Worm (Caenorhabditis elegans): ENCODE data around the gene fbxa-45.

DNA sequence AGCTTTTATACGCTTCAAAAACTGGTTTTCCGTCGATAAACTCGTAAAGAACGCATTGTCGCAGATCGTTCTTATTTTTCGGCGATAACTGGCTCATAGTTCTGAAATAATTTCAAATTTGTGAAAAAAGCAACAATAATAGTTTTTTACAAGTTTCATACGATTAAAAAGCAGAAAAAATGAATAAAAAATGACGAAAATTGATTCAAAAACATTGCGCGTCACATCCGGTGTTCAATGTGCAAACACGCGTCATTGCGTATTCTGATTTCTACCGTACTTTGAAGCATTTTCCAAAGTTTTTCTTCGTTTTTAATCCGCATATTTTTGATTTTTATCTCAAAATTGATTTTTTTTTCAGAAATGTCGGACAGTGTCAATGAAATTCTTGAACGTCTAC, 19.1 kb upstream of the fbxa-45 start, which contains the start of the genes fbxa-206 and Y102A5C.2:
- TF ChIP-seq unc-62 (GFP tag; optimal IDR thresholded peaks at IDR 0.05) (no peak), aptf-3 (GFP tag; IDR thresholded peaks at IDR 0.05) (no peak), Y79H2A.3 (GFP tag; conservative IDR thresholded peaks at IDR 0.05) (no peak), ceh-58 (GFP tag; IDR thresholded peaks at IDR 0.05) (no peak), F22D6.2 (tag; optimal IDR thresholded peaks at IDR 0.05) (no peak), egl-18 (GFP tag; IDR thresholded peaks at IDR 0.05) (no peak), pha-4 (tag; optimal IDR thresholded peaks at IDR 0.05) (no peak), nfyb-1 (GFP tag; IDR thresholded peaks at IDR 0.05) (no peak), ztf-25 (GFP tag; IDR thresholded peaks at IDR 0.05) (no peak)

All from whole organism, young adult.